Worm (Caenorhabditis elegans) whole organism, midembryonic: ENCODE measurements around the gene C35B1.3.

ENCODE experiments used
- T22C8.4 ChIP-seq: fragments of 200-800 bp; sonication (Bioruptor generic); IDR thresholded peaks from 2 replicates; pipeline ENCODE4 v1.3.6; 2022; ENCODE audit warnings: missing genetic modification characterization, missing compliant biosample characterization
- cog-1 ChIP-seq: sonication (generic microtip); optimal IDR thresholded peaks from 2 replicates; lab custom pipeline; 2016; ENCODE audit warnings: missing genetic modification characterization, missing compliant biosample characterization
- flt-1 ChIP-seq: fragments of 200-800 bp; sonication (Bioruptor generic); IDR thresholded peaks from 2 replicates; pipeline ENCODE4 v1.3.6; 2022; ENCODE audit warnings: missing genetic modification characterization, missing compliant biosample characterization
- klf-2 ChIP-seq: fragments of 200-800 bp; sonication (Bioruptor generic); conservative IDR thresholded peaks from 2 replicates; pipeline ENCODE4 v1.3.6; 2022; ENCODE audit warnings: missing genetic modification reagents, missing genetic modification characterization, missing compliant biosample characterization
- med-1 ChIP-seq: sonication (generic microtip); optimal IDR thresholded peaks from 2 replicates; lab custom pipeline; 2017; ENCODE audit warnings: missing genetic modification characterization, mild to moderate bottlenecking, missing compliant biosample characterization, antibody characterized with exemption, missing genetic modification reagents; ENCODE audit not compliant: insufficient read depth
- ref-1 ChIP-seq: fragments of 200-800 bp; sonication (Bioruptor generic); conservative IDR thresholded peaks from 2 replicates; pipeline ENCODE4 v1.3.6; 2022; ENCODE audit warnings: missing genetic modification reagents, missing genetic modification characterization, missing compliant biosample characterization
- tab-1 ChIP-seq: fragments of 200-800 bp; sonication (Bioruptor generic); IDR thresholded peaks from 2 replicates; pipeline ENCODE4 v1.3.6; 2022; ENCODE audit warnings: missing genetic modification characterization, missing compliant biosample characterization
- ztf-23 ChIP-seq: fragments of 200-800 bp; sonication (Bioruptor generic); IDR thresholded peaks from 2 replicates; pipeline ENCODE4 v1.3.6; 2022; ENCODE audit warnings: missing genetic modification reagents, missing genetic modification characterization, missing compliant biosample characterization
- ztf-29 ChIP-seq: fragments of 200-800 bp; sonication (Bioruptor generic); IDR thresholded peaks from 2 replicates; pipeline ENCODE4 v1.3.6; 2022; ENCODE audit warnings: missing genetic modification reagents, missing genetic modification characterization, missing compliant biosample characterization

The C35B1.3 gene

DNA sequence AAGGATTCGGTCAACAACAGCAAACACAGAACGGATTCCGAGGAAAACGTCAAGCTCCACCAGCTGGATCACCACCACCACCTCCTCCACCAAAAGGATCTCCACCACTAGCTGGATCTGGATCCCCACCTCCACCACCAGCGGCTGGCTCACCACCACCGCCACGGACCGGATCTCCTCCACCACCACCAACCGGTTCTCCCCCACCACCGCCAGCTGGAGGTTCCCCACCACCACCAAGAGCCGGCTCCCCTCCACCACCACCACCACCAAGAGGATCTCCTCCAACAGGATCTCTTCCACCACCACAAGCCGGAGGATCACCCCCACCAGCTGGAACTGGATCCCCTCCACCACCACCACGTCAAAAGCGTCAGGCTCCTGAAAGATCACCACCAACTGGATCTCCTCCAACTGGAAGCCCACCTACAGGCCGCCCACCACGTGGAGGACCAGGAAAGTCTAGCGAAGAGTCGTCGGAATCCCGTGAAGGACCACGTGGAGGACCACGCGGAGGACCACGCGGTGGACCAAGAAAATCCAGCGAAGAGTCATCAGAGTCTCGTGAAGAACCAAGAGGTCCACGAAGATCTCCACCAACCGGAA is 4.2 kb upstream of the C35B1.3 start:
- TF ChIP-seq T22C8.4 (GFP tag; lab: Robert Waterston, UW) (no peak), tab-1 (GFP tag; lab: Robert Waterston, UW) (0 out of 2 replicates have a peak, but pooled peaks have one; percentile 38), flt-1 (GFP tag; lab: Robert Waterston, UW) (0 out of 2 replicates have a peak, but pooled peaks have one; percentile 26)

ce11 chrIV:4078901-4079300 is 2.0 kb upstream of the C35B1.3 start, which contains the start of gene C35B1.8:
C35B1.8 (minus strand) TSS chrIV:4079001.
- TF ChIP-seq flt-1 (GFP tag; lab: Robert Waterston, UW) = no peak
- TF ChIP-seq T22C8.4 (GFP tag; lab: Robert Waterston, UW) = no peak
- no peak for TF ChIP-seq ztf-29
- no peak for TF ChIP-seq med-1 (GFP tag; lab: Kevin White, UChicago)
- no peak for TF ChIP-seq ztf-23 (GFP tag; lab: Robert Waterston, UW)
- TF ChIP-seq klf-2 = no peak
- TF ChIP-seq ref-1 (GFP tag; lab: Robert Waterston, UW) = no peak
- no peak for TF ChIP-seq cog-1 (tag; lab: Kevin White, UChicago)
- TF ChIP-seq tab-1 (GFP tag; lab: Robert Waterston, UW) = no peak

ce11 chrIV:4079514-4079913 is 1.4 kb upstream of the C35B1.3 start, which contains the start of gene C35B1.4:
C35B1.4 (plus strand) TSS chrIV:4079814.
- no peak for TF ChIP-seq ztf-23 (GFP tag; lab: Robert Waterston, UW)
- TF ChIP-seq klf-2 = no peak
- no peak for TF ChIP-seq T22C8.4 (GFP tag; lab: Robert Waterston, UW)
- TF ChIP-seq ztf-29 = no peak
- TF ChIP-seq cog-1 (tag; lab: Kevin White, UChicago) = no peak
- TF ChIP-seq ref-1 (GFP tag; lab: Robert Waterston, UW) = no peak
- TF ChIP-seq med-1 (GFP tag; lab: Kevin White, UChicago) = no peak
- TF ChIP-seq flt-1 (GFP tag; lab: Robert Waterston, UW) = no peak
- no peak for TF ChIP-seq tab-1 (GFP tag; lab: Robert Waterston, UW)

ce11 chrIV:4082599-4082998 is 1.6 kb downstream of the C35B1.3 start:
- TF ChIP-seq cog-1 (tag; lab: Kevin White, UChicago) = no peak
- TF ChIP-seq T22C8.4 (GFP tag; lab: Robert Waterston, UW) = no peak
- no peak for TF ChIP-seq tab-1 (GFP tag; lab: Robert Waterston, UW)
- no peak for TF ChIP-seq ztf-23 (GFP tag; lab: Robert Waterston, UW)
- TF ChIP-seq med-1 (GFP tag; lab: Kevin White, UChicago) = no peak
- no peak for TF ChIP-seq ztf-29
- no peak for TF ChIP-seq flt-1 (GFP tag; lab: Robert Waterston, UW)
- no peak for TF ChIP-seq klf-2
- no peak for TF ChIP-seq ref-1 (GFP tag; lab: Robert Waterston, UW)

- TF ChIP-seq klf-2 (no peak), ref-1 (GFP tag; lab: Robert Waterston, UW) (no peak), flt-1 (GFP tag; lab: Robert Waterston, UW) (no peak), T22C8.4 (GFP tag; lab: Robert Waterston, UW) (no peak), tab-1 (GFP tag; lab: Robert Waterston, UW) (no peak), ztf-23 (GFP tag; lab: Robert Waterston, UW) (no peak), ztf-29 (no peak), med-1 (GFP tag; lab: Kevin White, UChicago) (no peak), cog-1 (tag; lab: Kevin White, UChicago) (no peak)
These were observed 2.1 kb downstream of the C35B1.3 start for ce11 chrIV:4083094-4083493.

- TF ChIP-seq flt-1 (GFP tag; lab: Robert Waterston, UW) (no peak), cog-1 (tag; lab: Kevin White, UChicago) (no peak), T22C8.4 (GFP tag; lab: Robert Waterston, UW) (no peak), med-1 (GFP tag; lab: Kevin White, UChicago) (no peak), tab-1 (GFP tag; lab: Robert Waterston, UW) (no peak), ztf-29 (no peak), ztf-23 (GFP tag; lab: Robert Waterston, UW) (no peak), klf-2 (no peak), ref-1 (GFP tag; lab: Robert Waterston, UW) (no peak)
These were observed 3.2 kb downstream of the C35B1.3 start, which contains the start of gene C35B1.5 for ce11 chrIV:4084109-4084508. C35B1.5 (minus strand) TSS chrIV:4084209.

ce11 chrIV:4085022-4085421 is 4.1 kb downstream of the C35B1.3 start:
- TF ChIP-seq ztf-29 = no peak
- no peak for TF ChIP-seq T22C8.4 (GFP tag; lab: Robert Waterston, UW)
- TF ChIP-seq ref-1 (GFP tag; lab: Robert Waterston, UW) = no peak
- no peak for TF ChIP-seq flt-1 (GFP tag; lab: Robert Waterston, UW)
- TF ChIP-seq cog-1 (tag; lab: Kevin White, UChicago) = no peak
- no peak for TF ChIP-seq klf-2
- no peak for TF ChIP-seq med-1 (GFP tag; lab: Kevin White, UChicago)
- no peak for TF ChIP-seq ztf-23 (GFP tag; lab: Robert Waterston, UW)
- no peak for TF ChIP-seq tab-1 (GFP tag; lab: Robert Waterston, UW)

- TF ChIP-seq ref-1 (GFP tag; lab: Robert Waterston, UW) (no peak), ztf-23 (GFP tag; lab: Robert Waterston, UW) (no peak), T22C8.4 (GFP tag; lab: Robert Waterston, UW) (no peak), ztf-29 (no peak), cog-1 (tag; lab: Kevin White, UChicago) (no peak), tab-1 (GFP tag; lab: Robert Waterston, UW) (no peak), med-1 (GFP tag; lab: Kevin White, UChicago) (no peak), flt-1 (GFP tag; lab: Robert Waterston, UW) (no peak), klf-2 (no peak)
These were observed 4.9 kb downstream of the C35B1.3 start, which contains the start of gene C35B1.2 for ce11 chrIV:4085787-4086262. C35B1.2 (plus strand) TSS chrIV:4086212.

- TF ChIP-seq ref-1 (GFP tag; lab: Robert Waterston, UW) (no peak), flt-1 (GFP tag; lab: Robert Waterston, UW) (no peak), ztf-29 (peak; percentile 85), ztf-23 (GFP tag; lab: Robert Waterston, UW) (no peak), T22C8.4 (GFP tag; lab: Robert Waterston, UW) (peak; percentile 73; the same call in 1 of the 2 replicates), klf-2 (no peak), tab-1 (GFP tag; lab: Robert Waterston, UW) (no peak), med-1 (GFP tag; lab: Kevin White, UChicago) (no peak), cog-1 (tag; lab: Kevin White, UChicago) (no peak)
These were observed 12.1 kb downstream of the C35B1.3 start for ce11 chrIV:4093087-4093486.
